Fruit fly (Drosophila melanogaster) whole organism, embryonic: ENCODE measurements around the gene CG5180.
A peak's percentile ranks its signal among the peaks of the same experiment; 100 is the strongest.

Source experiments
- Asciz ChIP-seq: fragments of 200-800 bp; sonication (Bioruptor generic); optimal IDR thresholded peaks from 2 replicates; lab custom pipeline; 2017; ENCODE audit warnings: missing biosample characterization, mild to moderate bottlenecking, missing genetic modification characterization, missing genetic modification reagents
- Blimp-1 ChIP-seq: fragments of 200-800 bp; sonication (Bioruptor generic); optimal IDR thresholded peaks from 3 replicates; lab custom pipeline; 2018; ENCODE audit warnings: missing biosample characterization, missing genetic modification characterization, mild to moderate bottlenecking, moderate library complexity, missing genetic modification reagents
- CG10274 ChIP-seq: fragments of 200-800 bp; sonication (Bioruptor generic); optimal IDR thresholded peaks from 3 replicates; lab custom pipeline; 2017; ENCODE audit warnings: missing biosample characterization, mild to moderate bottlenecking, missing genetic modification characterization
- CG10979 ChIP-seq: fragments of 200-800 bp; sonication (Bioruptor generic); optimal IDR thresholded peaks from 2 replicates; lab custom pipeline; 2018; ENCODE audit warnings: missing biosample characterization, mild to moderate bottlenecking, missing genetic modification characterization, moderate library complexity
- CG11504 ChIP-seq: fragments of 200-800 bp; sonication (Bioruptor generic); optimal IDR thresholded peaks from 3 replicates; lab custom pipeline; 2019; ENCODE audit warnings: missing biosample characterization, mild to moderate bottlenecking, missing genetic modification characterization, moderate library complexity
- CG1233 ChIP-seq: fragments of 200-800 bp; sonication (Bioruptor generic); optimal IDR thresholded peaks from 4 replicates; lab custom pipeline; 2018; ENCODE audit warnings: missing biosample characterization, mild to moderate bottlenecking, missing genetic modification characterization
- CG13624 ChIP-seq: fragments of 200-800 bp; sonication (Bioruptor generic); optimal IDR thresholded peaks from 2 replicates; lab custom pipeline; 2016; ENCODE audit warnings: missing biosample characterization, missing genetic modification characterization
- CG14441 ChIP-seq: fragments of 200-800 bp; sonication (Bioruptor generic); IDR thresholded peaks from 2 replicates; pipeline ENCODE4 v1.3.6; 2022; ENCODE audit warnings: missing biosample characterization, missing genetic modification characterization
- CG14667 ChIP-seq: fragments of 200-800 bp; sonication (Bioruptor generic); IDR thresholded peaks from 2 replicates; pipeline ENCODE4 v1.3.6; 2022; ENCODE audit warnings: missing biosample characterization, missing genetic modification characterization
- CG1792 ChIP-seq: fragments of 200-800 bp; sonication (Bioruptor generic); optimal IDR thresholded peaks from 2 replicates; lab custom pipeline; 2016; ENCODE audit warnings: missing biosample characterization, missing genetic modification characterization
- CG2129 ChIP-seq: fragments of 200-800 bp; sonication (Bioruptor generic); IDR thresholded peaks from 2 replicates; pipeline ENCODE4 v1.3.6; 2022; ENCODE audit warnings: missing biosample characterization, missing genetic modification characterization; ENCODE audit not compliant: partially characterized antibody
- CG2202 ChIP-seq: fragments of 200-800 bp; sonication (Bioruptor generic); optimal IDR thresholded peaks from 2 replicates; lab custom pipeline; 2018; ENCODE audit warnings: missing biosample characterization, mild to moderate bottlenecking, missing genetic modification characterization
- CG34422 ChIP-seq: fragments of 200-800 bp; sonication (Bioruptor generic); IDR thresholded peaks from 3 replicates; pipeline ENCODE4 v1.3.6; 2022; ENCODE audit warnings: missing biosample characterization, missing genetic modification characterization
- CG8281 ChIP-seq: fragments of 200-800 bp; sonication (Bioruptor generic); optimal IDR thresholded peaks from 2 replicates; lab custom pipeline; 2018; ENCODE audit warnings: missing biosample characterization, mild to moderate bottlenecking, missing genetic modification characterization, moderate library complexity
- CG8924 ChIP-seq: fragments of 200-800 bp; optimal IDR thresholded peaks from 3 replicates; lab custom pipeline; 2019; ENCODE audit warnings: missing biosample characterization, mild to moderate bottlenecking, missing genetic modification characterization, moderate library complexity
- CG8944 ChIP-seq: fragments of 200-800 bp; sonication (Bioruptor generic); optimal IDR thresholded peaks from 3 replicates; lab custom pipeline; 2016; ENCODE audit warnings: missing biosample characterization, missing genetic modification characterization
- Dek ChIP-seq: fragments of 200-800 bp; sonication (Bioruptor generic); optimal IDR thresholded peaks from 3 replicates; lab custom pipeline; 2019; ENCODE audit warnings: missing biosample characterization, mild to moderate bottlenecking, missing genetic modification characterization, moderate library complexity
- Dip2 ChIP-seq: fragments of 200-800 bp; sonication (Bioruptor generic); IDR thresholded peaks from 2 replicates; pipeline ENCODE4 v1.3.6; 2022; ENCODE audit warnings: missing biosample characterization, missing genetic modification characterization
- Dp ChIP-seq: fragments of 200-800 bp; sonication (Bioruptor generic); optimal IDR thresholded peaks from 2 replicates; lab custom pipeline; 2018; ENCODE audit warnings: missing biosample characterization, mild to moderate bottlenecking, missing genetic modification characterization, moderate library complexity
- Drgx ChIP-seq: fragments of 200-800 bp; sonication (Bioruptor generic); IDR thresholded peaks from 2 replicates; pipeline ENCODE4 v1.3.6; 2022; ENCODE audit warnings: missing biosample characterization, missing genetic modification characterization
- E2f1 ChIP-seq: fragments of 200-800 bp; sonication (Bioruptor generic); IDR thresholded peaks from 2 replicates; pipeline ENCODE4 v1.3.6; 2022; ENCODE audit warnings: missing biosample characterization, missing genetic modification characterization
- Gsc ChIP-seq: fragments of 200-800 bp; sonication (Bioruptor generic); IDR thresholded peaks from 2 replicates; pipeline ENCODE4 v1.3.6; 2022; ENCODE audit warnings: missing biosample characterization, missing genetic modification characterization
- HHEX ChIP-seq: fragments of 200-800 bp; sonication (Bioruptor generic); optimal IDR thresholded peaks from 3 replicates; lab custom pipeline; 2017; ENCODE audit warnings: missing biosample characterization, mild to moderate bottlenecking, missing genetic modification characterization, missing genetic modification reagents
- HLH54F ChIP-seq: fragments of 200-800 bp; sonication (Bioruptor generic); optimal IDR thresholded peaks from 3 replicates; lab custom pipeline; 2016; ENCODE audit warnings: missing biosample characterization, missing genetic modification characterization
- Hr3 ChIP-seq: fragments of 200-800 bp; sonication (Bioruptor generic); optimal IDR thresholded peaks from 3 replicates; lab custom pipeline; 2016; ENCODE audit warnings: missing biosample characterization, missing genetic modification characterization
- Hr51 ChIP-seq, 2 experiments: fragments of 200-800 bp; sonication (Bioruptor generic); optimal IDR thresholded peaks; 2 replicates in 1 of 2; 3 replicates in 1 of 2; lab custom pipeline; 2016 to 2018; ENCODE audit warnings: missing biosample characterization in 2 of 2, missing genetic modification characterization in 2 of 2, mild to moderate bottlenecking in 1 of 2, moderate library complexity in 1 of 2
- Lim3 ChIP-seq: fragments of 200-800 bp; sonication (Bioruptor generic); IDR thresholded peaks from 2 replicates; pipeline ENCODE4 v1.3.6; 2022; ENCODE audit warnings: missing biosample characterization, missing genetic modification characterization
- MBD-R2 ChIP-seq: fragments of 200-800 bp; sonication (Bioruptor generic); IDR thresholded peaks from 2 replicates; pipeline ENCODE4 v1.3.6; 2022; ENCODE audit warnings: missing biosample characterization, missing genetic modification characterization
- Med ChIP-seq: fragments of 200-800 bp; sonication (Bioruptor generic); peaks from one replicate; lab custom pipeline; 2016; ENCODE audit warnings: missing biosample characterization, missing genetic modification characterization, mild to moderate bottlenecking, inconsistent platforms, moderate library complexity
- Oaz ChIP-seq: fragments of 200-800 bp; sonication (Bioruptor generic); IDR thresholded peaks from 2 replicates; pipeline ENCODE4 v1.3.6; 2022; ENCODE audit warnings: missing biosample characterization, missing genetic modification characterization
- Sox100B ChIP-seq: fragments of 200-800 bp; sonication (Bioruptor generic); optimal IDR thresholded peaks from 3 replicates; lab custom pipeline; 2018; ENCODE audit warnings: missing biosample characterization, mild to moderate bottlenecking, missing genetic modification characterization
- ab ChIP-seq: fragments of 200-800 bp; sonication (Bioruptor generic); optimal IDR thresholded peaks from 2 replicates; lab custom pipeline; 2016; ENCODE audit warnings: missing biosample characterization, missing genetic modification characterization
- al ChIP-seq: fragments of 200-800 bp; sonication (Bioruptor generic); IDR thresholded peaks from 2 replicates; pipeline ENCODE4 v1.3.6; 2022; ENCODE audit warnings: missing biosample characterization, missing genetic modification characterization
- az2 ChIP-seq: fragments of 200-800 bp; sonication (Bioruptor generic); optimal IDR thresholded peaks from 3 replicates; lab custom pipeline; 2016; ENCODE audit warnings: missing biosample characterization, missing genetic modification characterization
- caup ChIP-seq: fragments of 200-800 bp; sonication (Bioruptor generic); optimal IDR thresholded peaks from 3 replicates; lab custom pipeline; 2017; ENCODE audit warnings: missing biosample characterization, mild to moderate bottlenecking, missing genetic modification characterization, moderate library complexity; ENCODE audit not compliant: severe bottlenecking
- da ChIP-seq: fragments of 200-800 bp; sonication (Bioruptor generic); optimal IDR thresholded peaks from 2 replicates; lab custom pipeline; 2016; ENCODE audit warnings: missing biosample characterization, missing genetic modification characterization
- dati ChIP-seq: fragments of 200-800 bp; sonication (Bioruptor generic); IDR thresholded peaks from 2 replicates; pipeline ENCODE4 v1.3.6; 2022; ENCODE audit warnings: missing biosample characterization, missing genetic modification characterization
- dmrt99B ChIP-seq: fragments of 200-800 bp; sonication (Bioruptor generic); optimal IDR thresholded peaks from 2 replicates; lab custom pipeline; 2018; ENCODE audit warnings: missing biosample characterization, mild to moderate bottlenecking, missing genetic modification characterization, moderate library complexity
- eyg ChIP-seq: fragments of 200-800 bp; sonication (Bioruptor generic); optimal IDR thresholded peaks from 3 replicates; lab custom pipeline; 2016; ENCODE audit warnings: missing biosample characterization, missing genetic modification characterization
- fu2 ChIP-seq: fragments of 200-800 bp; sonication (Bioruptor generic); optimal IDR thresholded peaks from 2 replicates; lab custom pipeline; 2016; ENCODE audit warnings: missing biosample characterization, missing genetic modification characterization
- gt ChIP-seq: fragments of 200-800 bp; sonication (Bioruptor generic); IDR thresholded peaks from 2 replicates; pipeline ENCODE4 v1.3.6; 2022; ENCODE audit warnings: missing biosample characterization, missing genetic modification characterization
- ind ChIP-seq: fragments of 200-800 bp; sonication (Bioruptor generic); optimal IDR thresholded peaks from 3 replicates; lab custom pipeline; 2016; ENCODE audit warnings: missing biosample characterization, missing genetic modification characterization
- jigr1 ChIP-seq: fragments of 200-800 bp; sonication (Bioruptor generic); IDR thresholded peaks from 3 replicates; pipeline ENCODE4 v1.3.6; 2022; ENCODE audit warnings: missing biosample characterization, missing genetic modification characterization
- lilli ChIP-seq: fragments of 200-800 bp; sonication (Bioruptor generic); optimal IDR thresholded peaks from 3 replicates; lab custom pipeline; 2016; ENCODE audit warnings: missing biosample characterization, missing genetic modification characterization
- mirr ChIP-seq: fragments of 200-800 bp; sonication (Bioruptor generic); optimal IDR thresholded peaks from 3 replicates; lab custom pipeline; 2018; ENCODE audit warnings: missing biosample characterization, mild to moderate bottlenecking, missing genetic modification characterization
- onecut ChIP-seq: fragments of 200-800 bp; sonication (Bioruptor generic); IDR thresholded peaks from 2 replicates; pipeline ENCODE4 v1.3.6; 2022; ENCODE audit warnings: missing biosample characterization, missing genetic modification characterization
- pita ChIP-seq: fragments of 200-800 bp; sonication (Bioruptor generic); optimal IDR thresholded peaks from 2 replicates; lab custom pipeline; 2017; ENCODE audit warnings: missing biosample characterization, mild to moderate bottlenecking, missing genetic modification characterization
- pnt ChIP-seq: fragments of 200-800 bp; sonication (Bioruptor generic); optimal IDR thresholded peaks from 3 replicates; lab custom pipeline; 2016; ENCODE audit warnings: missing biosample characterization, missing genetic modification characterization
- so ChIP-seq: fragments of 200-800 bp; sonication (Bioruptor generic); IDR thresholded peaks from 3 replicates; pipeline ENCODE4 v1.3.6; 2022; ENCODE audit warnings: missing biosample characterization, missing genetic modification characterization
- sr ChIP-seq: fragments of 200-800 bp; sonication (Bioruptor generic); IDR thresholded peaks from 3 replicates; pipeline ENCODE4 v1.3.6; 2022; ENCODE audit warnings: missing biosample characterization, missing genetic modification characterization
- sug ChIP-seq: fragments of 200-800 bp; optimal IDR thresholded peaks from 2 replicates; lab custom pipeline; 2019; ENCODE audit warnings: missing biosample characterization, mild to moderate bottlenecking, missing genetic modification characterization, moderate library complexity

Gene CG5180

DNA sequence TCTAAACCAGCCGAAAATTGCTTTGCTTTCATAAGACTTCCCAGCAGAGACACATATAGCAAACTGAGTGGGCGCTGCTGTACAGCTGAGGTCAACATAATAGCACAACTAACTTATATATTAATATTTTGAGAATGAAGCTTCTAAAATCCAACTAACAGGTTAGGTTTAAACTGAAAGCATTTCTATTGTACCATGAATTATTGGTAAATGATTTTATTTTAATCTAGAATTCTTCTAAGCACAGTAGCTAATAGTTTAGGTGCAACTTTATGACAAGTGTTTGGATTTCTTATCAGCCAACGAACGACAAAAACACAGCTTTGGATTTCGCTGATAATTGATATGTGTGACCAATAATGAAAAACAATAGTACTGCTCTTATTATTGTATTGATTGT lies 2.7 kb upstream of the CG5180 start (continued):
- TF ChIP-seq CG34422 (GFP tag; lab: Robert Waterston, UW) (0 out of 3 replicates have a peak, but pooled peaks have one; percentile 56), onecut (GFP tag; lab: Robert Waterston, UW) (peak; percentile 44), Hr3 (no peak), fu2 (GFP tag; lab: Kevin White, UChicago) (no peak), Asciz (GFP tag; lab: Kevin White, UChicago) (peak; percentile 34), CG2129 (no peak), HHEX (GFP tag; lab: Kevin White, UChicago) (peak; percentile 54), CG8924 (peak; percentile 74), CG1233 (peak; percentile 50), caup (GFP tag; lab: Kevin White, UChicago) (peak; percentile 37), da (GFP tag; lab: Kevin White, UChicago) (no peak), Lim3 (GFP tag; lab: Robert Waterston, UW) (no peak), pnt (GFP tag; lab: Kevin White, UChicago) (peak; percentile 12), lilli (GFP tag; lab: Kevin White, UChicago) (no peak), Dip2 (GFP tag; lab: Robert Waterston, UW) (no peak), eyg (no peak), E2f1 (GFP tag; lab: Robert Waterston, UW) (peak; percentile 71), CG14667 (GFP tag; lab: Robert Waterston, UW) (no peak; the same call in 1 of the 2 replicates), dmrt99B (tag; lab: Kevin White, UChicago) (peak; percentile 57), Drgx (GFP tag; lab: Robert Waterston, UW) (peak; percentile 33; the same call in 1 of the 2 replicates), Blimp-1 (GFP tag; lab: Kevin White, UChicago) (peak; percentile 43), dati (no peak), so (GFP tag; lab: Robert Waterston, UW) (peak; percentile 49; the same call in 1 of the 3 replicates), Sox100B (peak; percentile 56), HLH54F (no peak), Gsc (GFP tag; lab: Robert Waterston, UW) (no peak), pita (no peak), ind (GFP tag; lab: Kevin White, UChicago) (peak; percentile 6), CG10274 (peak; percentile 25), CG8281 (tag; lab: Kevin White, UChicago) (peak; percentile 12), CG1792 (GFP tag; lab: Kevin White, UChicago) (peak; percentile 7), CG11504 (tag; lab: Kevin White, UChicago) (peak; percentile 83), gt (no peak), Med (GFP tag; lab: Kevin White, UChicago) (peak; percentile 89), CG14441 (GFP tag; lab: Robert Waterston, UW) (peak; percentile 57), CG2202 (tag; lab: Kevin White, UChicago) (no peak), Dp (no peak), al (peak; percentile 53; the same call in 1 of the 2 replicates), sr (peak; percentile 80), MBD-R2 (GFP tag; lab: Robert Waterston, UW) (peak; percentile 37; the same call in 1 of the 2 replicates), CG10979 (tag; lab: Kevin White, UChicago) (peak; percentile 51), CG8944 (GFP tag; lab: Kevin White, UChicago) (no peak), CG13624 (peak; percentile 43), sug (tag; lab: Kevin White, UChicago) (peak; percentile 85), Oaz (GFP tag; lab: Robert Waterston, UW) (no peak), Hr51 (GFP tag; optimal IDR thresholded peaks at IDR 0.05; lab: Kevin White, UChicago) (no peak), Dek (tag; lab: Kevin White, UChicago) (peak; percentile 41), az2 (GFP tag; lab: Kevin White, UChicago) (no peak), jigr1 (no peak), mirr (peak; percentile 42), ab (GFP tag; lab: Kevin White, UChicago) (no peak)
